Fruit fly (Drosophila melanogaster): ENCODE data around the gene CG10738.

CG10738 gene

DNA sequence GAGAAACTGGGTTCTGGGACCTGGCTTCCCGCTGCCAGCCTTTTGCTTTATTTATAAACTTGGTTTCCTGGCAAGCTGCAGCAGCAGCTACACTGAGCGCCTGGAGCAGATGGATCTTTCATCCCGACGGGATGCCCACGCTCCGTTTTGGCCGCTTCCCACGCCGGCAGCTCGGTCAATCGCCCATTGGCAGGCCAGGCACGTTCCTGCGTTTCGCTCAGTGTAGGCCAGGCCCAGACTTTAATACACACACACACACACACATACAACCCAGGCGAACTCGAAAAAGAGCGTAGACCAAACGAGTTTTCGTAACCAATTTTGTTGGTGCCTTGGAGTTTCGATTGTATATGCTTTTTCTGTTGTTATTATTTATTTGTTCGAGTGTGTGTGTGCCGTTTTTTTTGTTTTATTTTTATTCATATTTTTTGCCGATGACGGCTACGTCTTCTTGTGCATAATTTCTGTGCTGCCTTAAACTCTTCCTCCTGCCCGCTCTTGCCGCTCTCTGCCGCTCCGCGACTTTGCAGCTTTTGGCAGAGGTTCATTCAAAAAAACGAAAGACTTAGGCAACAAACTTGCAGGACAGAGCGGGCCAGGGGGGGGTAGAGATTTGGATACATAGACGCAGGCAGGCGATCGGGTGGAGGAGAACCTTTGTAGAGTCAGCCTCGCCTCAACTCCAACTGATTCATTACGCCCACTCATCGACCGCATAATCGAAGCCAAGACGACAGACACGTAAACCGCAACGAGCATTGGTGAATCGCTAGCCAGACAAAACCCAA is 49.6 kb downstream of the CG10738 start:
- TF ChIP-seq noc (tag; optimal IDR thresholded peaks at IDR 0.05): no peak

DNA sequence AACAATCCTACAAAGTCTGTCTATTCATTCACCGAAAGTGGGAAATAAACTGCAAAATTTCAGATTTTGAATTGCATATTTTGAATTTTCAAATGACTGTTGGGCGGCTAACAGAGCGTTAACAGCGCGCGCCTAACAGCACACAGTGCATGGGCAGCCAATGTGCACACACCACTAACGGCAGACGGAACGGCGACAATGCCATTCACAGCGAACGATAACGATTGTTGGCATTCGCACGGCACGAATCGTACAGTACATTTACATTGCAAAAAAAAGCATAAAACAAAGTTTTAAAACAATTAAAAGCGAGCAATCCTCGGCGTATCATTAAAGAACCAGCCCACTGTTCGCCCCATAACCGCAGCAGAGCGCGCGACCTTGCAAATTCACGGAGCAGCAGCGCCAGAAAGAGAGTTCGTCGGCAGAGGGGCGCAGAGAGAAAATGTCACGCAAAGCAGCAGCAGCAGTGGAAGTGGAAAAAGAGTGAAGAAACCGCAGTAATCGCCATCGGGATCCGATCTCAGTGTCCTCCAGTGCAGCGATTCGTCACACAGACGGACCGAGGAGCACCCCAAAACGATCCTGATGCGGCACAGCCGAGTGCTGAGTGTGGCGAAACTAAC is 52.0 kb downstream of the CG10738 start, which contains the start of gene Spt20:
Spt20 (plus strand) TSS at position 224 of the 626 bp plus-strand sequence.
- no peak for TF ChIP-seq noc (tag; optimal IDR thresholded peaks at IDR 0.05)

DNA sequence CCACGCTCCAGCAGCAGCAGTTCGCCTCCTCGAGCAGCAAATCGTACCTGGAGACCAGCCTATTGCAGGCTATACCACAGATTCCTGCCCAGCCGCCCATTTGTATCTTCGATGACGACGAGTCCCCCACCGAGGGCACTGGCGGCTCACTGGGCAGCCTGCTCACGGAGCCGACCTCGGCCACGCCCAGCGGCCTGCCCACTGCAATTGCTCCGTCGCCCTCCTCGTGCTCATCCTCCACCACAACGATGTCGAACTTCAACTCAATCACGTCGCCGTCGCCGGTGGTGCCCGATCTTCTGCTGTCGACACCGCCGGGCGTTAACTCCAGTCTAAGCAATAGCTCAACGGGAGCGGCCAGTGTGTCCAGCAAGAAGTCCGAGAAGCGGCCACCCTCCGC is 53.1 kb downstream of the CG10738 start:
- TF ChIP-seq noc (tag; optimal IDR thresholded peaks at IDR 0.05): no peak

DNA sequence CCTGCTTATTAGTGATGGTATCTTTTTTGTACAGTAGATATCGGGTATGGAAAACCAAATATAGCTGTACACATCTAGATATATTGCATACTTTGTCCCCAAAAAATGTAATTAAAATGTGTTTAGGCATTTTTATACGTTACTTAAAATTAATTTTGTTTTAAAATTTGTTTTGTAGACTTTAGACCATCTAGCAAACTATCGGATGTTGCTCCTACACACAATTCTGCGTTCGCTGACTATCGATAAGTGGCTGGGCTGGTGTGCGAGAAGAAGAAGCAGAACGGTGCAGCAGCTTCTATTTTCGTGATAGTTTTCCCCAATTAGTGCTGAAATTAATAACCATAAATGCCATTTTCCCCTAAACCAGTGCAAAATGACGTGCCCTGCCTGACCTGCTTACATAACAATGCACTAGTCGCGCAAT is 62.6 kb downstream of the CG10738 start, which contains the start of the genes Vps36 and Liprin-beta:
Vps36 (minus strand) TSS at position 1 of the 427 bp plus-strand sequence.
Liprin-beta (plus strand) TSS at position 143 of the 427 bp plus-strand sequence.
- TF ChIP-seq noc (tag; optimal IDR thresholded peaks at IDR 0.05): no peak
